Worm (Caenorhabditis elegans) whole organism, L4 larva: ENCODE measurements around the gene irld-32.

Experiments
- D1046.2 ChIP-seq: fragments of 200-800 bp; sonication (Bioruptor generic); IDR thresholded peaks from 2 replicates; pipeline ENCODE4 v1.3.6; 2022; ENCODE audit warnings: missing genetic modification characterization, missing compliant biosample characterization
- F10B5.3 ChIP-seq: sonication (generic microtip); optimal IDR thresholded peaks from 2 replicates; lab custom pipeline; 2016; ENCODE audit warnings: mild to moderate bottlenecking, missing genetic modification characterization, missing compliant biosample characterization
- F37D6.2 ChIP-seq: sonication (generic microtip); optimal IDR thresholded peaks from 2 replicates; lab custom pipeline; 2016; ENCODE audit warnings: mild to moderate bottlenecking, missing genetic modification characterization, missing compliant biosample characterization
- F44E2.7 ChIP-seq: fragments of 200-800 bp; sonication (Bioruptor generic); IDR thresholded peaks from 2 replicates; pipeline ENCODE4 v2.1.2; 2022; ENCODE audit warnings: missing genetic modification characterization, missing compliant biosample characterization
- R02D3.7 ChIP-seq: fragments of 150-350 bp; sonication (generic microtip); optimal IDR thresholded peaks from 3 replicates; lab custom pipeline; 2014; ENCODE audit warnings: missing biosample characterization, missing genetic modification characterization
- T20F7.1 ChIP-seq: fragments of 200-800 bp; sonication (Bioruptor generic); optimal IDR thresholded peaks from 2 replicates; lab custom pipeline; 2018; ENCODE audit warnings: mild to moderate bottlenecking, missing genetic modification characterization, missing compliant biosample characterization
- T26A8.4 ChIP-seq: fragments of 200-800 bp; sonication (Bioruptor generic); IDR thresholded peaks from 2 replicates; pipeline ENCODE4 v1.3.6; 2022; ENCODE audit warnings: missing genetic modification characterization, missing compliant biosample characterization
- Y48G9A.11 ChIP-seq: fragments of 200-800 bp; sonication (Bioruptor generic); IDR thresholded peaks from 2 replicates; pipeline ENCODE4 v1.3.6; 2022; ENCODE audit warnings: missing genetic modification reagents, missing genetic modification characterization, missing compliant biosample characterization
- Y5F2A.4 ChIP-seq: fragments of 200-800 bp; sonication (Bioruptor generic); optimal IDR thresholded peaks from 2 replicates; lab custom pipeline; 2018; ENCODE audit warnings: mild to moderate bottlenecking, missing genetic modification characterization, missing compliant biosample characterization
- Y75B8A.6 ChIP-seq: fragments of 200-800 bp; sonication (Bioruptor generic); IDR thresholded peaks from 2 replicates; pipeline ENCODE4 v1.3.6; 2022; ENCODE audit warnings: missing genetic modification reagents, missing genetic modification characterization, missing compliant biosample characterization
- ama-1 ChIP-seq: fragments of 150-350 bp; optimal IDR thresholded peaks from 2 replicates; lab custom pipeline; 2014; ENCODE audit warnings: inconsistent platforms, mixed read lengths
- arid-1 ChIP-seq: fragments of 200-800 bp; sonication (Bioruptor generic); conservative IDR thresholded peaks from 2 replicates; pipeline ENCODE4 v1.3.6; 2022; ENCODE audit warnings: missing genetic modification reagents, missing genetic modification characterization, missing compliant biosample characterization
- attf-4 ChIP-seq: sonication (generic microtip); optimal IDR thresholded peaks from 3 replicates; lab custom pipeline; 2017; ENCODE audit warnings: missing biosample characterization, missing genetic modification characterization
- ceh-20 ChIP-seq: fragments of 200-800 bp; sonication (Bioruptor generic); IDR thresholded peaks from 2 replicates; pipeline ENCODE4 v1.3.6; 2022; ENCODE audit warnings: missing genetic modification reagents, missing genetic modification characterization, missing compliant biosample characterization
- ceh-44 ChIP-seq: fragments of 200-800 bp; sonication (Bioruptor generic); IDR thresholded peaks from 2 replicates; pipeline ENCODE4 v1.3.6; 2022; ENCODE audit warnings: missing genetic modification reagents, missing genetic modification characterization, missing compliant biosample characterization
- ceh-82 ChIP-seq: sonication (generic microtip); optimal IDR thresholded peaks from 2 replicates; lab custom pipeline; 2017; ENCODE audit warnings: missing biosample characterization, missing genetic modification characterization
- cey-2 ChIP-seq: sonication (generic microtip); optimal IDR thresholded peaks from 3 replicates; lab custom pipeline; 2017; ENCODE audit warnings: missing genetic modification characterization, mild to moderate bottlenecking, missing compliant biosample characterization, antibody characterized with exemption, borderline replicate concordance; ENCODE audit not compliant: insufficient read depth
- daf-16 ChIP-seq, 3 experiments: sonication (generic microtip); optimal IDR thresholded peaks; 2 replicates each; lab custom pipeline; 2016 to 2017; ENCODE audit warnings: missing genetic modification characterization in 3 of 3, missing genetic modification reagents in 3 of 3, mild to moderate bottlenecking in 2 of 3, missing compliant biosample characterization in 2 of 3, missing biosample characterization in 1 of 3, moderate library complexity in 1 of 3
- dmd-6 ChIP-seq: fragments of 200-800 bp; sonication (Bioruptor generic); IDR thresholded peaks from 2 replicates; pipeline ENCODE4 v1.3.6; 2022; ENCODE audit warnings: missing genetic modification reagents, missing genetic modification characterization, missing compliant biosample characterization
- duxl-1 ChIP-seq: sonication (generic microtip); optimal IDR thresholded peaks from 2 replicates; lab custom pipeline; 2016; ENCODE audit warnings: mild to moderate bottlenecking, missing genetic modification characterization, moderate library complexity, missing compliant biosample characterization; ENCODE audit not compliant: poor library complexity
- dve-1 ChIP-seq: sonication (generic microtip); optimal IDR thresholded peaks from 2 replicates; lab custom pipeline; 2017; ENCODE audit warnings: antibody characterized with exemption, mild to moderate bottlenecking, missing genetic modification characterization, missing compliant biosample characterization; ENCODE audit not compliant: insufficient read depth
- egl-43 ChIP-seq: fragments of 200-800 bp; sonication (Bioruptor generic); IDR thresholded peaks from 2 replicates; pipeline ENCODE4 v1.3.6; 2022; ENCODE audit warnings: missing genetic modification reagents, missing genetic modification characterization, missing compliant biosample characterization
- fkh-10 ChIP-seq: fragments of 150-350 bp; optimal IDR thresholded peaks from 2 replicates; lab custom pipeline; 2014; ENCODE audit warnings: missing biosample characterization, missing genetic modification reagents, missing genetic modification characterization
- hif-1 ChIP-seq, 2 experiments: sonication (generic microtip); optimal IDR thresholded peaks; 2 replicates each; lab custom pipeline; 2016 to 2017; ENCODE audit warnings: missing compliant biosample characterization in 2 of 2, missing genetic modification characterization in 2 of 2, missing genetic modification reagents in 2 of 2, missing genotype in 2 of 2, mild to moderate bottlenecking in 1 of 2
- hlh-11 ChIP-seq: fragments of 200-800 bp; sonication (Bioruptor generic); optimal IDR thresholded peaks from 2 replicates; lab custom pipeline; 2018; ENCODE audit warnings: mild to moderate bottlenecking, missing genetic modification characterization, missing compliant biosample characterization
- jun-1 ChIP-seq: fragments of 150-350 bp; optimal IDR thresholded peaks from 2 replicates; lab custom pipeline; 2014; ENCODE audit warnings: missing biosample characterization, missing genetic modification reagents, missing genetic modification characterization
- lim-7 ChIP-seq: fragments of 200-800 bp; sonication (Bioruptor generic); IDR thresholded peaks from 2 replicates; pipeline ENCODE4 v1.3.6; 2022; ENCODE audit warnings: missing genetic modification characterization, missing compliant biosample characterization
- lin-1 ChIP-seq: fragments of 200-800 bp; sonication (Bioruptor generic); IDR thresholded peaks from 2 replicates; pipeline ENCODE4 v1.3.6; 2022; ENCODE audit warnings: missing genetic modification reagents, missing genetic modification characterization, missing compliant biosample characterization
- lin-13 ChIP-seq: fragments of 150-350 bp; optimal IDR thresholded peaks from 2 replicates; lab custom pipeline; 2014; ENCODE audit warnings: missing biosample characterization, missing genetic modification reagents, missing genetic modification characterization
- lin-15B ChIP-seq: fragments of 150-350 bp; sonication (generic microtip); optimal IDR thresholded peaks from 3 replicates; lab custom pipeline; 2014; ENCODE audit warnings: missing biosample characterization, missing genetic modification characterization
- lir-3 ChIP-seq: sonication (generic microtip); optimal IDR thresholded peaks from 2 replicates; lab custom pipeline; 2016; ENCODE audit warnings: mild to moderate bottlenecking, missing genetic modification characterization, missing compliant biosample characterization
- madf-9 ChIP-seq: fragments of 200-800 bp; sonication (Bioruptor generic); conservative IDR thresholded peaks from 2 replicates; pipeline ENCODE4 v1.3.6; 2022; ENCODE audit warnings: missing genetic modification reagents, missing genetic modification characterization, missing compliant biosample characterization
- mdl-1 ChIP-seq, 2 experiments: fragments of 150-350 bp in 1 of 2; sonication (generic microtip) in 1 of 2; optimal IDR thresholded peaks; 2 replicates each; lab custom pipeline; 2014 to 2017; ENCODE audit warnings: missing biosample characterization in 2 of 2, missing genetic modification characterization in 2 of 2
- mep-1 ChIP-seq: fragments of 150-350 bp; sonication (generic microtip); optimal IDR thresholded peaks from 3 replicates; lab custom pipeline; 2014; ENCODE audit warnings: missing biosample characterization, missing genetic modification characterization
- nhr-11 ChIP-seq: fragments of 150-350 bp; optimal IDR thresholded peaks from 2 replicates; lab custom pipeline; 2014; ENCODE audit warnings: missing biosample characterization, missing genetic modification characterization
- nhr-237 ChIP-seq: sonication (generic microtip); optimal IDR thresholded peaks from 2 replicates; lab custom pipeline; 2017; ENCODE audit warnings: missing biosample characterization, missing genetic modification characterization
- nhr-25 ChIP-seq: sonication (generic microtip); optimal IDR thresholded peaks from 2 replicates; lab custom pipeline; 2017; ENCODE audit warnings: missing genetic modification characterization, mild to moderate bottlenecking, missing compliant biosample characterization, antibody characterized with exemption, moderate library complexity, borderline replicate concordance; ENCODE audit not compliant: insufficient read depth
- nhr-41 ChIP-seq: fragments of 200-800 bp; sonication (Bioruptor generic); IDR thresholded peaks from 2 replicates; pipeline ENCODE4 v1.3.6; 2022; ENCODE audit warnings: missing genetic modification reagents, missing genetic modification characterization, missing compliant biosample characterization
- nhr-42 ChIP-seq: fragments of 200-800 bp; sonication (Bioruptor generic); IDR thresholded peaks from 2 replicates; pipeline ENCODE4 v1.3.6; 2022; ENCODE audit warnings: missing genetic modification characterization, missing compliant biosample characterization
- nhr-48 ChIP-seq: sonication (generic microtip); optimal IDR thresholded peaks from 2 replicates; lab custom pipeline; 2016; ENCODE audit warnings: mild to moderate bottlenecking, missing genetic modification characterization, missing compliant biosample characterization
- nhr-76 ChIP-seq: fragments of 150-350 bp; optimal IDR thresholded peaks from 2 replicates; lab custom pipeline; 2014; ENCODE audit warnings: missing biosample characterization, missing genetic modification characterization
- rbr-2 ChIP-seq: sonication (generic microtip); optimal IDR thresholded peaks from 2 replicates; lab custom pipeline; 2016; ENCODE audit warnings: missing genotype, missing genetic modification characterization, missing compliant biosample characterization
- saeg-2 ChIP-seq: fragments of 200-800 bp; sonication (Bioruptor generic); IDR thresholded peaks from 2 replicates; pipeline ENCODE4 v1.3.6; 2022; ENCODE audit warnings: missing genetic modification reagents, missing genetic modification characterization, missing compliant biosample characterization
- sdz-12 ChIP-seq: fragments of 200-800 bp; sonication (Bioruptor generic); optimal IDR thresholded peaks from 2 replicates; lab custom pipeline; 2018; ENCODE audit warnings: mild to moderate bottlenecking, missing genetic modification characterization, missing compliant biosample characterization
- skn-1 ChIP-seq: fragments of 150-350 bp; optimal IDR thresholded peaks from 2 replicates; lab custom pipeline; 2014; ENCODE audit warnings: missing biosample characterization, missing genetic modification characterization
- snpc-1.2 ChIP-seq: fragments of 200-800 bp; sonication (Bioruptor generic); IDR thresholded peaks from 2 replicates; pipeline ENCODE4 v1.3.6; 2022; ENCODE audit warnings: missing genetic modification reagents, missing genetic modification characterization, missing compliant biosample characterization
- snpc-4 ChIP-seq: fragments of 150-350 bp; optimal IDR thresholded peaks from 2 replicates; lab custom pipeline; 2014; ENCODE audit warnings: missing biosample characterization, missing genetic modification characterization
- spr-1 ChIP-seq: sonication (generic microtip); optimal IDR thresholded peaks from 2 replicates; lab custom pipeline; 2016; ENCODE audit warnings: mild to moderate bottlenecking, missing genetic modification characterization, missing compliant biosample characterization
- tag-97 ChIP-seq: fragments of 200-800 bp; sonication (Bioruptor generic); IDR thresholded peaks from 2 replicates; pipeline ENCODE4 v1.3.6; 2022; ENCODE audit warnings: missing genetic modification characterization, missing compliant biosample characterization
- tra-1 ChIP-seq: fragments of 200-800 bp; sonication (Bioruptor generic); IDR thresholded peaks from 2 replicates; pipeline ENCODE4 v1.3.6; 2022; ENCODE audit warnings: missing genetic modification reagents, missing genetic modification characterization, missing compliant biosample characterization
- zag-1 ChIP-seq: fragments of 150-350 bp; optimal IDR thresholded peaks from 2 replicates; lab custom pipeline; 2014; ENCODE audit warnings: missing biosample characterization, missing genetic modification characterization
- zip-11 ChIP-seq: fragments of 200-800 bp; sonication (Bioruptor generic); IDR thresholded peaks from 2 replicates; pipeline ENCODE4 v1.3.6; 2022; ENCODE audit warnings: missing genetic modification characterization, missing compliant biosample characterization

Gene irld-32

ce11 chrV:2324260-2324659, 7.5 kb upstream of the irld-32 start:
- TF ChIP-seq lin-13 (GFP tag; lab: Kevin White, UChicago) (no peak), lim-7 (no peak), mdl-1 (tag; optimal IDR thresholded peaks at IDR 0.05; lab: Kevin White, UChicago) (no peak), T20F7.1 (GFP tag; lab: Kevin White, UChicago) (no peak), Y48G9A.11 (GFP tag; lab: Robert Waterston, UW) (no peak), snpc-4 (tag; lab: Kevin White, UChicago) (no peak), nhr-48 (tag; lab: Kevin White, UChicago) (no peak), dve-1 (tag; lab: Kevin White, UChicago) (peak; percentile 88), hlh-11 (tag; lab: Kevin White, UChicago) (peak; percentile 74), ama-1 (lab: Kevin White, UChicago) (no peak), lin-15B (tag; lab: Kevin White, UChicago) (no peak), F10B5.3 (no peak), ceh-20 (GFP tag; lab: Robert Waterston, UW) (no peak), fkh-10 (GFP tag; lab: Kevin White, UChicago) (no peak), rbr-2 (tag; lab: Kevin White, UChicago) (no peak), T26A8.4 (GFP tag; lab: Robert Waterston, UW) (no peak), daf-16 (GFP tag; optimal IDR thresholded peaks at IDR 0.05; lab: Kevin White, UChicago) (no peak), daf-16 (tag; optimal IDR thresholded peaks at IDR 0.05; lab: Kevin White, UChicago) (peak; percentile 93), tag-97 (no peak), Y75B8A.6 (GFP tag; lab: Robert Waterston, UW) (no peak), lin-1 (GFP tag; lab: Robert Waterston, UW) (peak; percentile 69; the same call in 1 of the 2 replicates), nhr-237 (tag; lab: Kevin White, UChicago) (no peak), mep-1 (no peak), dmd-6 (GFP tag; lab: Robert Waterston, UW) (peak; percentile 92), saeg-2 (GFP tag; lab: Robert Waterston, UW) (no peak), nhr-25 (tag; lab: Kevin White, UChicago) (no peak), duxl-1 (tag; lab: Kevin White, UChicago) (no peak), snpc-1.2 (GFP tag; lab: Robert Waterston, UW) (no peak), ceh-82 (tag; lab: Kevin White, UChicago) (no peak), nhr-76 (no peak), nhr-41 (GFP tag; lab: Robert Waterston, UW) (no peak), egl-43 (no peak), tra-1 (GFP tag; lab: Robert Waterston, UW) (peak; percentile 38; the same call in 1 of the 2 replicates), F37D6.2 (tag; lab: Kevin White, UChicago) (no peak), nhr-42 (no peak), F44E2.7 (GFP tag; lab: Robert Waterston, UW) (no peak), cey-2 (tag; lab: Kevin White, UChicago) (no peak), madf-9 (GFP tag; lab: Robert Waterston, UW) (no peak), nhr-11 (no peak), sdz-12 (GFP tag; lab: Kevin White, UChicago) (no peak), spr-1 (no peak), hif-1 (tag; optimal IDR thresholded peaks at IDR 0.05; lab: Kevin White, UChicago) (no peak), ceh-44 (GFP tag; lab: Robert Waterston, UW) (no peak), D1046.2 (GFP tag; lab: Robert Waterston, UW) (no peak), skn-1 (no peak), R02D3.7 (tag; lab: Kevin White, UChicago) (no peak), zip-11 (GFP tag; lab: Robert Waterston, UW) (no peak), arid-1 (GFP tag; lab: Robert Waterston, UW) (no peak), jun-1 (no peak), attf-4 (no peak), Y5F2A.4 (GFP tag; lab: Kevin White, UChicago) (no peak), lir-3 (no peak), zag-1 (tag; lab: Kevin White, UChicago) (no peak)
